Worm (Caenorhabditis elegans): ENCODE data around the gene F16H6.8.

- TF ChIP-seq ZK546.5 (tag; optimal IDR thresholded peaks at IDR 0.05) = no peak
- no peak for TF ChIP-seq F49E8.2 (tag; optimal IDR thresholded peaks at IDR 0.05; ENCODE audit: borderline replicate concordance)
- no peak for TF ChIP-seq mdl-1 (tag; optimal IDR thresholded peaks at IDR 0.05)
- TF ChIP-seq snpc-4 (tag; optimal IDR thresholded peaks at IDR 0.05) = no peak
- no peak for TF ChIP-seq egl-27 (tag; optimal IDR thresholded peaks at IDR 0.05)
- no peak for TF ChIP-seq lin-29 (GFP tag; IDR thresholded peaks at IDR 0.05)
- TF ChIP-seq pha-4 (GFP tag; IDR thresholded peaks at IDR 0.05) = no peak
- no peak for TF ChIP-seq pha-4 (tag; optimal IDR thresholded peaks at IDR 0.05)
- TF ChIP-seq nhr-41 (GFP tag; IDR thresholded peaks at IDR 0.05) = no peak
- TF ChIP-seq dmd-6 (GFP tag; IDR thresholded peaks at IDR 0.05) = no peak
Observed at ce11 chrV:18198421-18198820, 17.7 kb downstream of the F16H6.8 start, which contains the start of gene F16H6.4.

Measured in whole organism, L4 larva.